Worm (Caenorhabditis elegans) whole organism, L4/young adult: ENCODE data around the gene mans-3.

ENCODE experiments used
- W03F9.2 ChIP-seq: fragments of 150-350 bp; optimal IDR thresholded peaks from 2 replicates; lab custom pipeline; 2014; ENCODE audit warnings: missing biosample characterization, missing genetic modification characterization
- dao-5 ChIP-seq: sonication (generic microtip); optimal IDR thresholded peaks from 2 replicates; lab custom pipeline; 2016; ENCODE audit warnings: missing genotype, missing genetic modification characterization, moderate library complexity, missing compliant biosample characterization
- him-1 ChIP-seq: sonication (generic microtip); optimal IDR thresholded peaks from 2 replicates; lab custom pipeline; 2016; ENCODE audit warnings: missing genotype, missing genetic modification reagents, missing genetic modification characterization, missing compliant biosample characterization

DNA sequence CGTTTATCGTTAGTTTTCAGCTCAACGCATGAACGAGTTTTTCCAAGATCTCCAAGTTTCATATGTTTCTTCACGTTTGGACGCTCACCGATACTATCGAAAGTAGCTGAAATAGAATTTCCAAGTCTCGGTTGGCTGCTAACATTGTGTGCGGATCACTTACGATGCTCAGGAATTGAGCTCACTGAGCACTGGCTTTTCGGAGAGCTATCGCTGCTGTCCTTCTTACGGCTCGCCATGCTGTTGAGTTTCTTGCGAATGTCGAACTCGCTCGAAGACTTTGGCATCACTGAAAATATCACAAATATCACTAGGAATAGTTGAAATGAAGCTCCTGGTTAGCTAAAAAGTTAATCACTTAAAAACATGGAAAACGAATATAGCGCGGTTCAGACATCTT, 13.3 kb upstream of the mans-3 start:
- TF ChIP-seq W03F9.2 (tag; lab: Kevin White, UChicago) (no peak), dao-5 (no peak), him-1 (tag; lab: Kevin White, UChicago) (no peak)
